Fruit fly (Drosophila melanogaster) S2 (cell line): ENCODE measurements around the gene Spn31A.

Experiments used
- CG8478 ChIP-seq: fragments of >200 bp; optimal IDR thresholded peaks from 2 replicates; lab custom pipeline; 2018
- CTCF ChIP-seq, 2 experiments: fragments of >200 bp; optimal IDR thresholded peaks; 2 replicates each; lab custom pipeline; 2018

Spn31A gene

dm6 chr2L:10060516-10060915 lies at the start of gene Spn31A:
TSS of gene Spn31A (plus strand) at chr2L:10060816.
- TF ChIP-seq CTCF (optimal IDR thresholded peaks at IDR 0.05; lab: Kevin White, UChicago) (no peak), CG8478 (lab: Kevin White, UChicago) (no peak)

dm6 chr2L:10017363-10017762 lies 43.3 kb upstream of the Spn31A start, which contains the start of gene CG13131:
TSS of gene CG13131 (minus strand) at chr2L:10017463.
- no peak for TF ChIP-seq CG8478 (lab: Kevin White, UChicago)
- TF ChIP-seq CTCF (optimal IDR thresholded peaks at IDR 0.05; lab: Kevin White, UChicago) = no peak

dm6 chr2L:10026376-10026775 lies 34.2 kb upstream of the Spn31A start, which contains the start of gene CG13127:
TSS of gene CG13127 (plus strand) at chr2L:10026676.
- TF ChIP-seq CTCF (optimal IDR thresholded peaks at IDR 0.05; lab: Kevin White, UChicago) = no peak
- TF ChIP-seq CG8478 (lab: Kevin White, UChicago) = no peak

dm6 chr2L:10032415-10032814 lies 28.2 kb upstream of the Spn31A start, which contains the start of gene obst-B:
TSS of gene obst-B (plus strand) at chr2L:10032690.
- TF ChIP-seq CTCF (optimal IDR thresholded peaks at IDR 0.05; lab: Kevin White, UChicago) (no peak), CG8478 (lab: Kevin White, UChicago) (no peak)

- TF ChIP-seq CTCF (optimal IDR thresholded peaks at IDR 0.05; lab: Kevin White, UChicago) (peak; percentile 55 to 69), CG8478 (lab: Kevin White, UChicago) (no peak)
Observed at dm6 chr2L:10033410-10033809, 27.2 kb upstream of the Spn31A start.

dm6 chr2L:10035786-10036364 lies 24.7 kb upstream of the Spn31A start:
- TF ChIP-seq CTCF (optimal IDR thresholded peaks at IDR 0.05; lab: Kevin White, UChicago) (no peak), CG8478 (lab: Kevin White, UChicago) (no peak)

dm6 chr2L:10049280-10049679 lies 11.3 kb upstream of the Spn31A start, which contains the start of gene CG33301:
TSS of gene CG33301 (plus strand) at chr2L:10049580.
- TF ChIP-seq CTCF (optimal IDR thresholded peaks at IDR 0.05; lab: Kevin White, UChicago) (no peak), CG8478 (lab: Kevin White, UChicago) (no peak)

- TF ChIP-seq CTCF (optimal IDR thresholded peaks at IDR 0.05; lab: Kevin White, UChicago) (peak; percentile 59 to 63), CG8478 (lab: Kevin White, UChicago) (no peak)
Observed at dm6 chr2L:10053583-10054263, 6.9 kb upstream of the Spn31A start, which contains the start of gene Cpr31A. TSS of gene Cpr31A (plus strand) at chr2L:10054213.

dm6 chr2L:10056705-10057104 lies 3.9 kb upstream of the Spn31A start, which contains the start of gene Pen:
TSS of gene Pen (plus strand) at chr2L:10056900.
- TF ChIP-seq CG8478 (lab: Kevin White, UChicago) (no peak), CTCF (optimal IDR thresholded peaks at IDR 0.05; lab: Kevin White, UChicago) (peak in 1 of 2 experiments; percentile 17)

- TF ChIP-seq CG8478 (lab: Kevin White, UChicago) (no peak), CTCF (optimal IDR thresholded peaks at IDR 0.05; lab: Kevin White, UChicago) (no peak)
Observed at dm6 chr2L:10057236-10057635, 3.4 kb upstream of the Spn31A start.

- TF ChIP-seq CTCF (optimal IDR thresholded peaks at IDR 0.05; lab: Kevin White, UChicago) (no peak), CG8478 (lab: Kevin White, UChicago) (no peak)
Observed at dm6 chr2L:10061276-10061675, 660 bp downstream of the Spn31A start.

- TF ChIP-seq CG8478 (lab: Kevin White, UChicago) = no peak
- no peak for TF ChIP-seq CTCF (optimal IDR thresholded peaks at IDR 0.05; lab: Kevin White, UChicago)
Observed at dm6 chr2L:10064754-10065153, 4.1 kb downstream of the Spn31A start.

dm6 chr2L:10092289-10092688 lies 31.7 kb downstream of the Spn31A start, which contains the start of gene CG13133:
TSS of gene CG13133 (minus strand) at chr2L:10092389.
- TF ChIP-seq CG8478 (lab: Kevin White, UChicago) (no peak), CTCF (optimal IDR thresholded peaks at IDR 0.05; lab: Kevin White, UChicago) (no peak)

dm6 chr2L:10093788-10094187 lies 33.2 kb downstream of the Spn31A start, which contains the start of gene CG34109:
TSS of gene CG34109 (plus strand) at chr2L:10094088.
- no peak for TF ChIP-seq CTCF (optimal IDR thresholded peaks at IDR 0.05; lab: Kevin White, UChicago)
- TF ChIP-seq CG8478 (lab: Kevin White, UChicago) = no peak

- TF ChIP-seq CTCF (optimal IDR thresholded peaks at IDR 0.05; lab: Kevin White, UChicago) (no peak), CG8478 (lab: Kevin White, UChicago) (no peak)
Observed at dm6 chr2L:10096127-10096526, 35.5 kb downstream of the Spn31A start.
